Fruit fly (Drosophila melanogaster) whole organism, embryonic: ENCODE data around the gene CG5715.

Experiments
- CG1024 ChIP-seq: fragments of 200-800 bp; sonication (Bioruptor generic); IDR thresholded peaks from 2 replicates; pipeline ENCODE4 v1.3.6; 2022; ENCODE audit warnings: missing biosample characterization, missing genetic modification characterization
- CG10321 ChIP-seq: fragments of 200-800 bp; sonication (Bioruptor generic); IDR thresholded peaks from 2 replicates; pipeline ENCODE4 v1.3.6; 2022; ENCODE audit warnings: missing biosample characterization, missing genetic modification characterization
- CG11696 ChIP-seq: fragments of 200-800 bp; sonication (Bioruptor generic); IDR thresholded peaks from 2 replicates; pipeline ENCODE4 v1.3.6; 2022; ENCODE audit warnings: missing biosample characterization, missing genetic modification characterization
- CG12104 ChIP-seq: fragments of 200-800 bp; sonication (Bioruptor generic); optimal IDR thresholded peaks from 3 replicates; lab custom pipeline; 2016; ENCODE audit warnings: missing biosample characterization, missing genetic modification characterization
- CG12942 ChIP-seq: fragments of 200-800 bp; sonication (Bioruptor generic); optimal IDR thresholded peaks from 3 replicates; lab custom pipeline; 2016; ENCODE audit warnings: missing biosample characterization, missing genetic modification characterization
- CG15073 ChIP-seq: fragments of 200-800 bp; sonication (Bioruptor generic); optimal IDR thresholded peaks from 2 replicates; lab custom pipeline; 2016; ENCODE audit warnings: missing biosample characterization, missing genetic modification characterization
- CG15269 ChIP-seq: fragments of 200-800 bp; sonication (Bioruptor generic); optimal IDR thresholded peaks from 2 replicates; lab custom pipeline; 2018; ENCODE audit warnings: missing biosample characterization, mild to moderate bottlenecking, missing genetic modification characterization, moderate library complexity
- CG15479 ChIP-seq: fragments of 200-800 bp; sonication (Bioruptor generic); optimal IDR thresholded peaks from 3 replicates; lab custom pipeline; 2019; ENCODE audit warnings: missing biosample characterization, mild to moderate bottlenecking, missing genetic modification characterization, moderate library complexity
- CG16779 ChIP-seq: fragments of 200-800 bp; sonication (Bioruptor generic); IDR thresholded peaks from 2 replicates; pipeline ENCODE4 v1.3.6; 2022; ENCODE audit warnings: missing biosample characterization, missing genetic modification characterization
- CG16813 ChIP-seq: fragments of 200-800 bp; sonication (Bioruptor generic); IDR thresholded peaks from 3 replicates; pipeline ENCODE4 v1.3.6; 2022; ENCODE audit warnings: missing biosample characterization, missing genetic modification characterization; ENCODE audit not compliant: partially characterized antibody
- CG17829 ChIP-seq: fragments of 200-800 bp; optimal IDR thresholded peaks from 2 replicates; lab custom pipeline; 2019; ENCODE audit warnings: missing biosample characterization, mild to moderate bottlenecking, missing genetic modification characterization, moderate library complexity
- CG18011 ChIP-seq: fragments of 200-800 bp; sonication (Bioruptor generic); optimal IDR thresholded peaks from 2 replicates; lab custom pipeline; 2017; ENCODE audit warnings: missing biosample characterization, missing genetic modification characterization, mild to moderate bottlenecking, moderate library complexity, missing genotype
- CG18619 ChIP-seq: fragments of 200-800 bp; sonication (Bioruptor generic); optimal IDR thresholded peaks from 3 replicates; lab custom pipeline; 2017; ENCODE audit warnings: missing biosample characterization, mild to moderate bottlenecking, missing genetic modification characterization
- CG42726 ChIP-seq: fragments of 200-800 bp; sonication (Bioruptor generic); IDR thresholded peaks from 2 replicates; pipeline ENCODE4 v1.3.6; 2022; ENCODE audit warnings: missing biosample characterization, missing genetic modification characterization; ENCODE audit not compliant: partially characterized antibody
- CG4707 ChIP-seq: fragments of 200-800 bp; sonication (Bioruptor generic); optimal IDR thresholded peaks from 2 replicates; lab custom pipeline; 2018; ENCODE audit warnings: missing biosample characterization, mild to moderate bottlenecking, missing genetic modification characterization, moderate library complexity
- CG4820 ChIP-seq: fragments of 200-800 bp; sonication (Bioruptor generic); optimal IDR thresholded peaks from 3 replicates; lab custom pipeline; 2016; ENCODE audit warnings: missing biosample characterization, missing genetic modification characterization
- CG5953 ChIP-seq: fragments of 200-800 bp; sonication (Bioruptor generic); IDR thresholded peaks from 2 replicates; pipeline ENCODE4 v1.3.6; 2022; ENCODE audit warnings: missing biosample characterization, missing genetic modification characterization
- CG7271 ChIP-seq: fragments of 200-800 bp; sonication (Bioruptor generic); optimal IDR thresholded peaks from 2 replicates; lab custom pipeline; 2018; ENCODE audit warnings: missing biosample characterization, mild to moderate bottlenecking, missing genetic modification characterization, moderate library complexity
- CG9817 ChIP-seq: fragments of 200-800 bp; sonication (Bioruptor generic); optimal IDR thresholded peaks from 2 replicates; lab custom pipeline; 2018; ENCODE audit warnings: missing biosample characterization, mild to moderate bottlenecking, missing genetic modification characterization, moderate library complexity
- CG9876 ChIP-seq: fragments of 200-800 bp; sonication (Bioruptor generic); optimal IDR thresholded peaks from 2 replicates; lab custom pipeline; 2016; ENCODE audit warnings: missing biosample characterization, missing genetic modification characterization
- Chrac-16 ChIP-seq: fragments of 200-800 bp; sonication (Bioruptor generic); optimal IDR thresholded peaks from 3 replicates; lab custom pipeline; 2016; ENCODE audit warnings: missing biosample characterization, missing genetic modification characterization
- CoRest ChIP-seq: fragments of 200-800 bp; sonication (Bioruptor generic); optimal IDR thresholded peaks from 3 replicates; lab custom pipeline; 2018; ENCODE audit warnings: missing biosample characterization, mild to moderate bottlenecking, missing genetic modification characterization, moderate library complexity
- Dp ChIP-seq: fragments of 200-800 bp; sonication (Bioruptor generic); optimal IDR thresholded peaks from 2 replicates; lab custom pipeline; 2018; ENCODE audit warnings: missing biosample characterization, mild to moderate bottlenecking, missing genetic modification characterization, moderate library complexity
- Dref ChIP-seq: fragments of 200-800 bp; sonication (Bioruptor generic); IDR thresholded peaks from 2 replicates; pipeline ENCODE4 v1.3.6; 2022; ENCODE audit warnings: missing biosample characterization, missing genetic modification characterization
- E2f2 ChIP-seq: fragments of 200-800 bp; sonication (Bioruptor generic); IDR thresholded peaks from 2 replicates; pipeline ENCODE4 v1.3.6; 2022; ENCODE audit warnings: missing biosample characterization, missing genetic modification characterization
- Fer3 ChIP-seq: fragments of 200-800 bp; sonication (Bioruptor generic); optimal IDR thresholded peaks from 2 replicates; lab custom pipeline; 2018; ENCODE audit warnings: missing biosample characterization, mild to moderate bottlenecking, missing genetic modification characterization, moderate library complexity
- HmgD ChIP-seq: fragments of 200-800 bp; sonication (Bioruptor generic); optimal IDR thresholded peaks from 3 replicates; lab custom pipeline; 2016; ENCODE audit warnings: missing biosample characterization, missing genetic modification characterization
- Neu2 ChIP-seq: fragments of 200-800 bp; sonication (Bioruptor generic); optimal IDR thresholded peaks from 3 replicates; lab custom pipeline; 2016; ENCODE audit warnings: missing biosample characterization, missing genetic modification characterization, borderline replicate concordance
- Ptx1 ChIP-seq: fragments of 200-800 bp; sonication (Bioruptor generic); IDR thresholded peaks from 2 replicates; pipeline ENCODE4 v1.3.6; 2022; ENCODE audit warnings: missing biosample characterization, missing genetic modification characterization
- ab ChIP-seq: fragments of 200-800 bp; sonication (Bioruptor generic); optimal IDR thresholded peaks from 2 replicates; lab custom pipeline; 2016; ENCODE audit warnings: missing biosample characterization, missing genetic modification characterization
- ac ChIP-seq: fragments of 200-800 bp; sonication (Bioruptor generic); optimal IDR thresholded peaks from 3 replicates; lab custom pipeline; 2017; ENCODE audit warnings: missing biosample characterization, mild to moderate bottlenecking, missing genetic modification characterization
- bsh ChIP-seq, 2 experiments: fragments of 200-800 bp; sonication (Bioruptor generic); optimal IDR thresholded peaks; 2 replicates each; lab custom pipeline; 2017 to 2018; ENCODE audit warnings: mild to moderate bottlenecking in 2 of 2, missing biosample characterization in 2 of 2, missing genetic modification characterization in 2 of 2, moderate library complexity in 1 of 2
- cad ChIP-seq: fragments of >200 bp; optimal IDR thresholded peaks from 2 replicates; lab custom pipeline; 2017; ENCODE audit warnings: missing biosample characterization, missing genetic modification characterization
- caup ChIP-seq: fragments of 200-800 bp; sonication (Bioruptor generic); optimal IDR thresholded peaks from 3 replicates; lab custom pipeline; 2017; ENCODE audit warnings: missing biosample characterization, mild to moderate bottlenecking, missing genetic modification characterization, moderate library complexity; ENCODE audit not compliant: severe bottlenecking
- cg ChIP-seq: fragments of 200-800 bp; sonication (Bioruptor generic); optimal IDR thresholded peaks from 3 replicates; lab custom pipeline; 2019; ENCODE audit warnings: missing biosample characterization, mild to moderate bottlenecking, missing genetic modification characterization, moderate library complexity
- chm ChIP-seq: fragments of 200-800 bp; sonication (Bioruptor generic); IDR thresholded peaks from 2 replicates; pipeline ENCODE4 v1.3.6; 2022; ENCODE audit warnings: missing biosample characterization, missing genetic modification characterization
- gt ChIP-seq: fragments of 200-800 bp; sonication (Bioruptor generic); IDR thresholded peaks from 2 replicates; pipeline ENCODE4 v1.3.6; 2022; ENCODE audit warnings: missing biosample characterization, missing genetic modification characterization
- h ChIP-seq: fragments of >200 bp; optimal IDR thresholded peaks from 2 replicates; lab custom pipeline; 2017
- her ChIP-seq: fragments of 200-800 bp; sonication (Bioruptor generic); optimal IDR thresholded peaks from 2 replicates; lab custom pipeline; 2016; ENCODE audit warnings: missing biosample characterization, missing genetic modification characterization
- nau ChIP-seq: fragments of 200-800 bp; sonication (Bioruptor generic); optimal IDR thresholded peaks from 3 replicates; lab custom pipeline; 2017; ENCODE audit warnings: missing biosample characterization, mild to moderate bottlenecking, missing genetic modification characterization, missing genetic modification reagents
- pfk ChIP-seq: fragments of 200-800 bp; sonication (Bioruptor generic); optimal IDR thresholded peaks from 2 replicates; lab custom pipeline; 2018; ENCODE audit warnings: missing biosample characterization, mild to moderate bottlenecking, missing genetic modification characterization, moderate library complexity
- psq ChIP-seq: fragments of 200-800 bp; sonication (Bioruptor generic); optimal IDR thresholded peaks from 2 replicates; lab custom pipeline; 2017; ENCODE audit warnings: missing biosample characterization, missing genetic modification characterization
- sc ChIP-seq, 3 experiments: fragments of >200 bp in 2 of 3; fragments of 200-800 bp in 1 of 3; sonication (Bioruptor generic) in 1 of 3; optimal IDR thresholded peaks; 2 replicates in 2 of 3; 3 replicates in 1 of 3; lab custom pipeline; 2017; ENCODE audit warnings: mild to moderate bottlenecking in 1 of 3, missing biosample characterization in 1 of 3, missing genetic modification characterization in 1 of 3, missing genetic modification reagents in 1 of 3
- schlank ChIP-seq: fragments of 200-800 bp; sonication (Bioruptor generic); optimal IDR thresholded peaks from 2 replicates; lab custom pipeline; 2018; ENCODE audit warnings: missing biosample characterization, mild to moderate bottlenecking, missing genetic modification characterization
- seq ChIP-seq: fragments of 200-800 bp; sonication (Bioruptor generic); IDR thresholded peaks from 2 replicates; pipeline ENCODE4 v1.3.6; 2022; ENCODE audit warnings: missing biosample characterization, missing genetic modification characterization
- shn ChIP-seq: fragments of 200-800 bp; sonication (Bioruptor generic); optimal IDR thresholded peaks from 3 replicates; lab custom pipeline; 2016; ENCODE audit warnings: missing biosample characterization, missing genetic modification characterization
- tgo ChIP-seq: fragments of 200-800 bp; sonication (Bioruptor generic); IDR thresholded peaks from 3 replicates; pipeline ENCODE4 v1.3.6; 2022; ENCODE audit warnings: missing biosample characterization, missing genetic modification characterization
- trh ChIP-seq: fragments of 200-800 bp; sonication (Bioruptor generic); optimal IDR thresholded peaks from 2 replicates; lab custom pipeline; 2016; ENCODE audit warnings: missing biosample characterization, missing genetic modification characterization

Gene CG5715

dm6 chr3R:24259278-24260040 lies 34.7 kb downstream of the CG5715 start (continued):
- TF ChIP-seq HmgD = peak; percentile 49
- TF ChIP-seq CG16813 (GFP tag; lab: Robert Waterston, UW) = no peak
- peak; percentile 78 for TF ChIP-seq shn (GFP tag; lab: Kevin White, UChicago)
- peak; percentile 85 for TF ChIP-seq CG4820 (GFP tag; lab: Kevin White, UChicago)
- peak; percentile 82 for TF ChIP-seq ab (GFP tag; lab: Kevin White, UChicago)
- peak; percentile 62 for TF ChIP-seq E2f2 (GFP tag; lab: Robert Waterston, UW)
- TF ChIP-seq CG17829 (tag; lab: Kevin White, UChicago) = peak; percentile 82
- peak; percentile 90 for TF ChIP-seq CG9817 (tag; lab: Kevin White, UChicago)
- TF ChIP-seq CG16779 (GFP tag; lab: Robert Waterston, UW) = peak; percentile 82
- TF ChIP-seq CG1024 (GFP tag; lab: Robert Waterston, UW) = peak; percentile 73
- peak; percentile 51 for TF ChIP-seq trh (GFP tag; lab: Kevin White, UChicago)
- TF ChIP-seq h (lab: Kevin White, UChicago) = no peak
- TF ChIP-seq nau (GFP tag; lab: Kevin White, UChicago) = no peak
- TF ChIP-seq CoRest = peak; percentile 89
- TF ChIP-seq CG7271 (tag; lab: Kevin White, UChicago) = peak; percentile 42
- peak; percentile 90 for TF ChIP-seq CG18619 (GFP tag; lab: Kevin White, UChicago)
- peak; percentile 91 for TF ChIP-seq schlank (tag; lab: Kevin White, UChicago)
- TF ChIP-seq Dp = no peak
- TF ChIP-seq pfk = peak; percentile 37
- TF ChIP-seq her (GFP tag; lab: Kevin White, UChicago) = peak; percentile 88
- peak; percentile 89 for TF ChIP-seq Fer3
- TF ChIP-seq CG12104 (GFP tag; lab: Kevin White, UChicago) = peak; percentile 86
- peak; percentile 78 for TF ChIP-seq ac (GFP tag; lab: Kevin White, UChicago)
- TF ChIP-seq cg (GFP tag; lab: Kevin White, UChicago) = no peak
- peak; percentile 89 for TF ChIP-seq Ptx1
- peak; percentile 83 for TF ChIP-seq CG4707
- TF ChIP-seq cad (GFP tag; lab: Kevin White, UChicago) = peak; percentile 91
- peak; percentile 91 for TF ChIP-seq Chrac-16 (GFP tag; lab: Kevin White, UChicago)
- peak; percentile 84 for TF ChIP-seq CG15073 (GFP tag; lab: Kevin White, UChicago)
- TF ChIP-seq sc (optimal IDR thresholded peaks at IDR 0.05; lab: Kevin White, UChicago) = no peak
- TF ChIP-seq sc (GFP tag; optimal IDR thresholded peaks at IDR 0.05; lab: Kevin White, UChicago) = peak; percentile 83
- peak; percentile 80 for TF ChIP-seq CG5953
- peak; percentile 83 to 92 for TF ChIP-seq bsh (GFP tag; optimal IDR thresholded peaks at IDR 0.05; lab: Kevin White, UChicago)
- TF ChIP-seq Neu2 (GFP tag; lab: Kevin White, UChicago) = peak; percentile 76
- TF ChIP-seq CG12942 = peak; percentile 82
- peak; percentile 48 for TF ChIP-seq CG15479 (GFP tag; lab: Kevin White, UChicago)
- TF ChIP-seq CG10321 = peak; percentile 53; the same call in 1 of the 2 replicates
- TF ChIP-seq tgo = peak; percentile 87
- peak; percentile 87 for TF ChIP-seq caup (GFP tag; lab: Kevin White, UChicago)
- TF ChIP-seq psq (GFP tag; lab: Kevin White, UChicago) = peak; percentile 74
- no peak; the same call in 1 of the 2 replicates for TF ChIP-seq seq (GFP tag; lab: Robert Waterston, UW)
- TF ChIP-seq CG9876 (GFP tag; lab: Kevin White, UChicago) = peak; percentile 85
- peak; percentile 66 for TF ChIP-seq CG18011 (GFP tag; lab: Kevin White, UChicago)
- TF ChIP-seq chm = peak; percentile 85
- no peak for TF ChIP-seq CG42726
- peak; percentile 99 for TF ChIP-seq CG11696 (GFP tag; lab: Robert Waterston, UW)
- TF ChIP-seq gt (GFP tag; lab: Robert Waterston, UW) = peak; percentile 42; the same call in 1 of the 2 replicates
- peak; percentile 91 for TF ChIP-seq CG15269 (tag; lab: Kevin White, UChicago)
- TF ChIP-seq Dref (GFP tag; lab: Robert Waterston, UW) = peak; percentile 36; the same call in 1 of the 2 replicates
